Worm (Caenorhabditis elegans) whole organism, L4/young adult: Measurements from ENCODE around the gene slfl-4.

Experiments used
- W03F9.2 ChIP-seq: fragments of 150-350 bp; optimal IDR thresholded peaks from 2 replicates; lab custom pipeline; 2014; ENCODE audit warnings: missing biosample characterization, missing genetic modification characterization
- dao-5 ChIP-seq: sonication (generic microtip); optimal IDR thresholded peaks from 2 replicates; lab custom pipeline; 2016; ENCODE audit warnings: missing genotype, missing genetic modification characterization, moderate library complexity, missing compliant biosample characterization
- him-1 ChIP-seq: sonication (generic microtip); optimal IDR thresholded peaks from 2 replicates; lab custom pipeline; 2016; ENCODE audit warnings: missing genotype, missing genetic modification reagents, missing genetic modification characterization, missing compliant biosample characterization

DNA sequence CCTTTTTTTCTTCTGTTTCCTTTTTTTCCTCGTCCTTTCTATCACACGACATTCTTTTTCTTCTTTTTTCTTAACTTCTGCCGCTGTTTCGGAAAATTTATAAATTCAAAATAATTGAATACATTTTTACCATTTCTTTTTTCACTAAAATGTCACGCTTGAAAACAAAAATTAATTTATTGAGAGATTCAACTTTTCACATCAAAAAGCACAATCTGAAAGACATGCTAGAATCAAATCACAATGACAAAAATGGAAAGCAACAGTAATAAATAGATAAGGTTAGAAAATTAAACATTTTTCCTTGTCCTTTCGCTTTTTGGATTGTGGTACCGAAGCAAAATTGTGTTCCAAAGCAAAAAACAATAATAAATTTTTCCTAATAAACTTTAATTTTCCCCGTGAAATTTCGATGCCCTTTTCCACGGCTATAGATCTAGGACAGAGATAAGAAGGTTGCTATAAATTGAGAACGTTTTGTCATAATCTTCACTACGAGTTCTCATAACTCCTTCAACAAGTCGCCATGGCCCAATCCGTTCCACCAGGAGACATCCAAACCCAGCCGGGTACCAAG lies 23.2 kb downstream of the slfl-4 start, which contains the start of the genes ZK354.6 and msp-113:
- TF ChIP-seq dao-5 (tag; lab: Kevin White, UChicago) (no peak), him-1 (tag; lab: Kevin White, UChicago) (no peak), W03F9.2 (tag; lab: Kevin White, UChicago) (no peak)
